Worm (Caenorhabditis elegans): ENCODE results near the gene ZK1098.9.

ZK1098.9 gene

ce11 chrIII:9509764-9510370, 34.4 kb upstream of the ZK1098.9 start:
- no peak for TF ChIP-seq R02D3.7 (tag; optimal IDR thresholded peaks at IDR 0.05)
- no peak for TF ChIP-seq mdl-1 (tag; optimal IDR thresholded peaks at IDR 0.05)
- peak; percentile 59 for TF ChIP-seq nhr-77 (tag; optimal IDR thresholded peaks at IDR 0.05)
- TF ChIP-seq snpc-4 (tag; optimal IDR thresholded peaks at IDR 0.05) = no peak
- TF ChIP-seq lsy-12 (tag; optimal IDR thresholded peaks at IDR 0.05) = peak; percentile 49
- TF ChIP-seq nhr-28 (tag; optimal IDR thresholded peaks at IDR 0.05) = no peak
- peak; percentile 29 for TF ChIP-seq elt-2 (tag; optimal IDR thresholded peaks at IDR 0.05)
- no peak for TF ChIP-seq nhr-237 (tag; optimal IDR thresholded peaks at IDR 0.05)
- no peak for TF ChIP-seq zag-1 (tag; optimal IDR thresholded peaks at IDR 0.05)
- peak; percentile 28 for TF ChIP-seq tbx-2 (tag; optimal IDR thresholded peaks at IDR 0.05)
- no peak for TF ChIP-seq elt-3 (tag; optimal IDR thresholded peaks at IDR 0.05)
- TF ChIP-seq ceh-28 (tag; optimal IDR thresholded peaks at IDR 0.05) = no peak
- no peak for TF ChIP-seq elt-1 (tag; optimal IDR thresholded peaks at IDR 0.05)
- TF ChIP-seq nhr-12 (tag; optimal IDR thresholded peaks at IDR 0.05) = no peak
- no peak for TF ChIP-seq ZK546.5 (tag; optimal IDR thresholded peaks at IDR 0.05)
- no peak for TF ChIP-seq jun-1 (tag; optimal IDR thresholded peaks at IDR 0.05)
- no peak for TF ChIP-seq unc-39 (tag; optimal IDR thresholded peaks at IDR 0.05)
- no peak for TF ChIP-seq egl-5 (tag; optimal IDR thresholded peaks at IDR 0.05)
- TF ChIP-seq nhr-76 (tag; optimal IDR thresholded peaks at IDR 0.05) = no peak
- TF ChIP-seq egl-27 (tag; optimal IDR thresholded peaks at IDR 0.05) = no peak
- peak; percentile 3 for TF ChIP-seq nhr-23 (tag; optimal IDR thresholded peaks at IDR 0.05)
- peak; percentile 3 for TF ChIP-seq pha-4 (tag; optimal IDR thresholded peaks at IDR 0.05)
- TF ChIP-seq ceh-16 (tag; optimal IDR thresholded peaks at IDR 0.05) = no peak
- peak; percentile 47 for TF ChIP-seq ztf-4 (tag; optimal IDR thresholded peaks at IDR 0.05)
- TF ChIP-seq pqm-1 (tag; optimal IDR thresholded peaks at IDR 0.05) = no peak
- TF ChIP-seq nhr-25 (tag; optimal IDR thresholded peaks at IDR 0.05) = no peak
- no peak for TF ChIP-seq sea-2 (GFP tag; optimal IDR thresholded peaks at IDR 0.05)
- TF ChIP-seq ceh-9 (tag; optimal IDR thresholded peaks at IDR 0.05) = no peak
- no peak for TF ChIP-seq lin-15B (tag; optimal IDR thresholded peaks at IDR 0.05)
- peak; percentile 50 for TF ChIP-seq nhr-43 (tag; optimal IDR thresholded peaks at IDR 0.05; ENCODE audit: poor library complexity, severe bottlenecking)
- TF ChIP-seq ama-1 (optimal IDR thresholded peaks at IDR 0.05) = peak; percentile 78
- TF ChIP-seq skn-1 (tag; optimal IDR thresholded peaks at IDR 0.05) = no peak
- TF ChIP-seq hmg-11 (tag; optimal IDR thresholded peaks at IDR 0.05) = no peak
- TF ChIP-seq ztf-11 (tag; optimal IDR thresholded peaks at IDR 0.05) = no peak
- no peak for TF ChIP-seq fkh-10 (GFP tag; optimal IDR thresholded peaks at IDR 0.05)
- TF ChIP-seq nfya-1 (tag; optimal IDR thresholded peaks at IDR 0.05; ENCODE audit: insufficient read depth) = peak; percentile 31
- no peak for TF ChIP-seq unc-62 (GFP tag; optimal IDR thresholded peaks at IDR 0.05)
- no peak for TF ChIP-seq aly-2 (tag; optimal IDR thresholded peaks at IDR 0.05)
- no peak for TF ChIP-seq daf-12 (tag; optimal IDR thresholded peaks at IDR 0.05)

- TF ChIP-seq ama-1 (optimal IDR thresholded peaks at IDR 0.05) (peak; percentile 43), nhr-23 (tag; optimal IDR thresholded peaks at IDR 0.05) (no peak), nhr-43 (tag; optimal IDR thresholded peaks at IDR 0.05; ENCODE audit: poor library complexity, severe bottlenecking) (no peak), skn-1 (tag; optimal IDR thresholded peaks at IDR 0.05) (no peak), unc-62 (GFP tag; optimal IDR thresholded peaks at IDR 0.05) (no peak), nfya-1 (tag; optimal IDR thresholded peaks at IDR 0.05; ENCODE audit: insufficient read depth) (peak; percentile 18), unc-39 (tag; optimal IDR thresholded peaks at IDR 0.05) (no peak), ztf-4 (tag; optimal IDR thresholded peaks at IDR 0.05) (no peak), ceh-9 (tag; optimal IDR thresholded peaks at IDR 0.05) (no peak), daf-12 (tag; optimal IDR thresholded peaks at IDR 0.05) (no peak), fkh-2 (tag; optimal IDR thresholded peaks at IDR 0.05) (no peak), tbx-2 (tag; optimal IDR thresholded peaks at IDR 0.05) (no peak), pqm-1 (tag; optimal IDR thresholded peaks at IDR 0.05) (no peak), egl-27 (tag; optimal IDR thresholded peaks at IDR 0.05) (no peak), lin-39 (tag; optimal IDR thresholded peaks at IDR 0.05) (no peak), eor-1 (tag; optimal IDR thresholded peaks at IDR 0.05) (no peak), elt-1 (tag; optimal IDR thresholded peaks at IDR 0.05) (no peak), fkh-10 (GFP tag; optimal IDR thresholded peaks at IDR 0.05) (no peak), zag-1 (tag; optimal IDR thresholded peaks at IDR 0.05) (no peak), nhr-12 (tag; optimal IDR thresholded peaks at IDR 0.05) (no peak), aly-2 (tag; optimal IDR thresholded peaks at IDR 0.05) (no peak), nhr-77 (tag; optimal IDR thresholded peaks at IDR 0.05) (no peak), R02D3.7 (tag; optimal IDR thresholded peaks at IDR 0.05) (no peak), hmg-11 (tag; optimal IDR thresholded peaks at IDR 0.05) (peak; percentile 31), nhr-76 (tag; optimal IDR thresholded peaks at IDR 0.05) (no peak), lin-15B (tag; optimal IDR thresholded peaks at IDR 0.05) (peak; percentile 2), jun-1 (tag; optimal IDR thresholded peaks at IDR 0.05) (no peak), nhr-11 (tag; optimal IDR thresholded peaks at IDR 0.05) (no peak), snpc-4 (tag; optimal IDR thresholded peaks at IDR 0.05) (no peak), egl-5 (tag; optimal IDR thresholded peaks at IDR 0.05) (no peak), nhr-25 (tag; optimal IDR thresholded peaks at IDR 0.05) (no peak), pha-4 (tag; optimal IDR thresholded peaks at IDR 0.05) (peak; percentile 5)
These were observed 33.1 kb upstream of the ZK1098.9 start, which contains the start of gene F55H2.5 for ce11 chrIII:9511055-9511520. F55H2.5 (plus strand) TSS chrIII:9511470.
